Worm (Caenorhabditis elegans): ENCODE results near the gene spig-5.
"Not testable (repeated sequence)": the region's sequence is repeated elsewhere in the genome, so short reads cannot be mapped to it uniquely, and the experiment has no call there.

DNA sequence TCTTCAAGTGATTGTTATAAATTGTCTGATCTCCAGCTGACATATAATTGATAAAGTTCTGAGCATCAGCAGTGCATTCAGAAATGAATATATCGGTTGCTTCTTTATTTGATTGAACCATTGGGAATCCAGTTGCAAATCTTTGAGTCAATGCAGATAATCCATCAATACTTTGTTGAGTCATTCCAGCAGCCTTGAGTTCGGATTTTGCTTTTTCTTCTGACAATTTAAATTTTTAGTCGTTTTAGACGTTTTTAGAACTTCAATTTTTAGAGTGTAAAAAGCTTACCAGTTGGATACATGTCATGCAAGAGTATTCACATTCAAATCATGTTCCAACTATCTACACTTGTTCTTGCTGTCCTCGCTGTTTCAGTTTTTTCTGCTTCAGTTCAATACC, 1.4 kb downstream of the spig-5 start, which contains the start of gene F14D7.14:
- TF ChIP-seq ztf-29 (GFP tag; IDR thresholded peaks at IDR 0.05); med-1 (GFP tag; optimal IDR thresholded peaks at IDR 0.05; ENCODE audit: insufficient read depth); cog-1 (tag; optimal IDR thresholded peaks at IDR 0.05); ref-1 (GFP tag; conservative IDR thresholded peaks at IDR 0.05); T22C8.4 (GFP tag; IDR thresholded peaks at IDR 0.05); klf-2 (GFP tag; conservative IDR thresholded peaks at IDR 0.05); flt-1 (GFP tag; IDR thresholded peaks at IDR 0.05): not testable (repeated sequence)

Data from whole organism, midembryonic.